Fruit fly (Drosophila melanogaster): ENCODE results near the gene eRF3.

DNA sequence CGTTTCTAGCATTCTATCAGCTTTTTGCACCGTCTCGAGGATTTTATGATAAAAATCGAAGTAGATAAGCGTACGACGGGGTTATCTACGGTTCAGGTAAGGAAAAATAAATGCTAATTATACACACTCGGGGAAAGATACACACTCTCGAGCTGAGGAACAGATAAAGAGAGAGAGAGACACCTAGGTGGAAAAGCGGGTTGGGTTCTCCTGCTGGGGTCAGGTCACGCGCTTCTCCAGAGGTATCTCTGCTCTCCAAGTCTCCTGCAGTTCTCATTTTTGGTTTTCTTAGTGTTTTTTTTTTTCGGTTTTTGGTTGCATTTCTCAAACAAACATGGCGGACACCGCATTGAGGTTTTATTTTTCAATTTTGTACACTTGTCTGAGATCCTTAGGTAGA, 25.6 kb downstream of the eRF3 start:
- TF ChIP-seq psq (optimal IDR thresholded peaks at IDR 0.05) (no peak), Sin3A (optimal IDR thresholded peaks at IDR 0.05) (no peak), h (optimal IDR thresholded peaks at IDR 0.05) (no peak), ttk (optimal IDR thresholded peaks at IDR 0.05) (peak; percentile 12), insv (optimal IDR thresholded peaks at IDR 0.05) (no peak)

Data from Kc167 (cell line).